Fruit fly (Drosophila melanogaster) Kc167 (cell line): Measurements from ENCODE around the gene CG10324.

Experiments used
- Myc ChIP-seq: fragments of >200 bp; optimal IDR thresholded peaks from 2 replicates; lab custom pipeline; 2017; ENCODE audit warnings: missing external identifiers
- Sin3A ChIP-seq: fragments of >200 bp; optimal IDR thresholded peaks from 2 replicates; lab custom pipeline; 2018; ENCODE audit warnings: missing external identifiers
- h ChIP-seq: fragments of >200 bp; optimal IDR thresholded peaks from 3 replicates; lab custom pipeline; 2018; ENCODE audit warnings: missing external identifiers
- insv ChIP-seq: fragments of >200 bp; optimal IDR thresholded peaks from 3 replicates; lab custom pipeline; 2018; ENCODE audit warnings: missing external identifiers
- psq ChIP-seq: fragments of >200 bp; optimal IDR thresholded peaks from 2 replicates; lab custom pipeline; 2017; ENCODE audit warnings: missing external identifiers
- ttk ChIP-seq: sonication (Bioruptor generic); optimal IDR thresholded peaks from 2 replicates; lab custom pipeline; 2017; ENCODE audit warnings: missing external identifiers

- TF ChIP-seq h (lab: Kevin White, UChicago) (no peak), Myc (lab: Kevin White, UChicago) (no peak), ttk (lab: Kevin White, UChicago) (no peak), psq (no peak), Sin3A (lab: Kevin White, UChicago) (no peak), insv (lab: Kevin White, UChicago) (no peak)
Measured at dm6 chr3R:16620478-16620877, 26.3 kb downstream of the CG10324 start, which contains the start of gene CG14893.
